Fruit fly (Drosophila melanogaster): ENCODE measurements around the gene Atg16.
A peak's percentile ranks its signal among the peaks of the same experiment; 100 is the strongest.

Gene Atg16

DNA sequence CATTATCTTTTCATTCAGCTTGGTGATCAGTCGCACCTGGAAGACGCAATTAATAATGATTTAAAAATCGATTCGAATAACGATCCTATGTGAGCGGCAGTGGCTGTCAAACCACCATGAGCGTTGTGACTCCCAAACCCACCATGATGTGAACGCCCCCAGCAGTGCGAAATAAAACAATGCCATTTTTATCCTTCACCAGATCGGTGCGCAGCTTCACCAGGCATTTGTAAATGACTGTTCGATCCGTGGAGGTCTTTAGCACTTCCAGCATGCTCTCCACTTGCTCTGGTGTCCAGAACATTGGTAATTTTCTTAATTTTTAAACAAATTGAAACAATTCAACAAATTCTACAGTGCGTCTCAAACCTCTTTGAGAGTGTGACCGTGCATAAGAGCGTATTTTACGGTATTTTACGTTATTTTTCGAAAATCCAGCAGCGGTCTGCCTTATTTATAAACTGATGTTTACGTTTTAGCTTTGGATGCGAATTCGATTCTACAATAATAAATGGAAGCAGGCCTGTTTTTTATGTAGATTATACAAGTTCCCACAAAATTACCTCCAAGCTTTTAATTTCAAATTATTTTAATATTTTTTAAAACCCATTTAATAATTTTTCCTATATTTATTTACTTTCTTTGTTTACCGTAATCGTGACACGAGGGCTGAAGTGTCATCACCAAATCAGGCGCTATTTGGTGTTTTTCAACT, 35.8 kb downstream of the Atg16 start, which contains the start of the genes Rnb and Drice:
Rnb (minus strand) TSS at position 389 of the 715 bp plus-strand sequence.
Drice (plus strand) TSS at position 693 of the 715 bp plus-strand sequence.
- TF ChIP-seq br (optimal IDR thresholded peaks at IDR 0.05), result no peak
- TF ChIP-seq CG3407 (GFP tag; optimal IDR thresholded peaks at IDR 0.05), result no peak
- no peak for TF ChIP-seq CG15269 (tag; optimal IDR thresholded peaks at IDR 0.05)
- TF ChIP-seq pnt (GFP tag; optimal IDR thresholded peaks at IDR 0.05), result no peak
- peak; percentile 62 for TF ChIP-seq hkb (optimal IDR thresholded peaks at IDR 0.05)
- TF ChIP-seq hkb (GFP tag; IDR thresholded peaks at IDR 0.05), result peak; percentile 61
- TF ChIP-seq BtbVII (GFP tag; optimal IDR thresholded peaks at IDR 0.05), result no peak
- 0 out of 2 replicates have a peak, but pooled peaks have one; percentile 6 for TF ChIP-seq CG10959 (GFP tag; IDR thresholded peaks at IDR 0.05)
- TF ChIP-seq zfh2 (GFP tag; optimal IDR thresholded peaks at IDR 0.05), result peak; percentile 18
- no peak for TF ChIP-seq CG7357 (GFP tag; IDR thresholded peaks at IDR 0.05)
- TF ChIP-seq CG12744 (GFP tag; optimal IDR thresholded peaks at IDR 0.05), result no peak
- TF ChIP-seq sisA (GFP tag; IDR thresholded peaks at IDR 0.05), result peak; percentile 13; the same call in 1 of the 2 replicates
- no peak for TF ChIP-seq CG8478 (optimal IDR thresholded peaks at IDR 0.05)
- TF ChIP-seq dpn (GFP tag; optimal IDR thresholded peaks at IDR 0.05), result peak in 1 of 2 experiments; percentile 33
- no peak for TF ChIP-seq shn (GFP tag; optimal IDR thresholded peaks at IDR 0.05)
- no peak for TF ChIP-seq CG7745 (tag; optimal IDR thresholded peaks at IDR 0.05)
- no peak for TF ChIP-seq ftz-f1 (GFP tag; optimal IDR thresholded peaks at IDR 0.05)
- no peak for TF ChIP-seq jumu (GFP tag; optimal IDR thresholded peaks at IDR 0.05)
- peak; percentile 41 for TF ChIP-seq Rx (GFP tag; IDR thresholded peaks at IDR 0.05)
- no peak for TF ChIP-seq so (GFP tag; IDR thresholded peaks at IDR 0.05)
- no peak for TF ChIP-seq CG4282 (GFP tag; optimal IDR thresholded peaks at IDR 0.05)
- TF ChIP-seq Bdp1 (GFP tag; optimal IDR thresholded peaks at IDR 0.05), result no peak
- TF ChIP-seq Atf-2 (GFP tag; optimal IDR thresholded peaks at IDR 0.05), result no peak
- TF ChIP-seq Nf-YA (GFP tag; IDR thresholded peaks at IDR 0.05), result no peak
- no peak for TF ChIP-seq HLH3B (GFP tag; IDR thresholded peaks at IDR 0.05)
- TF ChIP-seq pita (GFP tag; optimal IDR thresholded peaks at IDR 0.05), result no peak
- TF ChIP-seq CG12236 (GFP tag; optimal IDR thresholded peaks at IDR 0.05), result no peak
- peak; percentile 61 for TF ChIP-seq Bgb (GFP tag; IDR thresholded peaks at IDR 0.05; ENCODE audit: partially characterized antibody)
- no peak for TF ChIP-seq fru (optimal IDR thresholded peaks at IDR 0.05)
- TF ChIP-seq Elba2 (GFP tag; optimal IDR thresholded peaks at IDR 0.05), result no peak
- no peak for TF ChIP-seq CG1529 (GFP tag; optimal IDR thresholded peaks at IDR 0.05)
- TF ChIP-seq CG18619 (GFP tag; optimal IDR thresholded peaks at IDR 0.05), result no peak
- TF ChIP-seq CG16813 (GFP tag; IDR thresholded peaks at IDR 0.05; ENCODE audit: partially characterized antibody), result peak; percentile 71
- peak; percentile 43; the same call in 1 of the 2 replicates for TF ChIP-seq CG31224 (GFP tag; IDR thresholded peaks at IDR 0.05)
- no peak for TF ChIP-seq CG5180 (GFP tag; optimal IDR thresholded peaks at IDR 0.05)
- peak; percentile 20 for TF ChIP-seq az2 (GFP tag; optimal IDR thresholded peaks at IDR 0.05)
- TF ChIP-seq CG6765 (GFP tag; optimal IDR thresholded peaks at IDR 0.05), result no peak
- TF ChIP-seq abd-A (tag; optimal IDR thresholded peaks at IDR 0.05), result no peak
- TF ChIP-seq CG18764 (GFP tag; optimal IDR thresholded peaks at IDR 0.05), result peak; percentile 7
- peak; percentile 55 for TF ChIP-seq CG2120 (GFP tag; optimal IDR thresholded peaks at IDR 0.05)
- no peak for TF ChIP-seq Ada2b (GFP tag; IDR thresholded peaks at IDR 0.05)
- TF ChIP-seq CkIIα-i1 (GFP tag; IDR thresholded peaks at IDR 0.05), result no peak
- no peak for TF ChIP-seq schlank (tag; optimal IDR thresholded peaks at IDR 0.05)
- no peak for TF ChIP-seq Usf (GFP tag; optimal IDR thresholded peaks at IDR 0.05)
- no peak for TF ChIP-seq kni (GFP tag; optimal IDR thresholded peaks at IDR 0.05)
- no peak for TF ChIP-seq gt (GFP tag; IDR thresholded peaks at IDR 0.05)
- TF ChIP-seq CG17359 (tag; optimal IDR thresholded peaks at IDR 0.05), result peak; percentile 51
- TF ChIP-seq sd (tag; optimal IDR thresholded peaks at IDR 0.05), result no peak
- peak; percentile 66 for TF ChIP-seq Myb (GFP tag; optimal IDR thresholded peaks at IDR 0.05)
- no peak for TF ChIP-seq salm (tag; optimal IDR thresholded peaks at IDR 0.05)
- peak; percentile 37; the same call in 1 of the 3 replicates for TF ChIP-seq croc (GFP tag; conservative IDR thresholded peaks at IDR 0.05)
- peak; percentile 28 for TF ChIP-seq fd3F (GFP tag; optimal IDR thresholded peaks at IDR 0.05)

Measured in whole organism, embryonic.